Worm (Caenorhabditis elegans) whole organism, mixed stage, embryonic: ENCODE measurements around the gene M04G7.5.

ENCODE experiments used
- pha-4 ChIP-seq: fragments of 150-350 bp; optimal IDR thresholded peaks from 2 replicates; lab custom pipeline; 2018; ENCODE audit warnings: missing biosample characterization, missing genetic modification reagents, missing genetic modification characterization
- snpc-4 ChIP-seq: fragments of 150-350 bp; optimal IDR thresholded peaks from 2 replicates; lab custom pipeline; 2014; ENCODE audit warnings: missing biosample characterization, missing genetic modification characterization

DNA sequence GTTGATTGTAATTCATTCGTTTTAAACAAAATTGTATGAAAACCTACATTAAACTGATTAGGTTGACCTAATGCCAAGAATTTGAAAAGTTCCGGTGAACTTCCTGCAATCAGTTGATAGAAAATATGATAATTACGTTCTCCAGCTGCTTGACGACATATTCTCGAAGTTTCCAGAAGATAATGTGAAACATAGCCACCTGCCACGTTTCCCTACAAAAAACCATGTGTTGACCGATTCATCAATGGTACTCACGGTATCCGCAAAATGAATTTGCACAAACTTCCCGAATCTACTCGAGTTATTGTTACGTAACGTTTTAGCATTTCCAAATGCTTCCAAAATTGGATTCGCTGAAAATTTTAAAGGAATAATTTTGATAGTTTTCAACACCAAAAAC lies 16.5 kb upstream of the M04G7.5 start:
- no peak for TF ChIP-seq pha-4 (tag; lab: Kevin White, UChicago)
- no peak for TF ChIP-seq snpc-4 (tag; lab: Kevin White, UChicago)
